Fruit fly (Drosophila melanogaster) whole organism, adult: ENCODE data around the gene AIMP2.
A peak's percentile ranks its signal among the peaks of the same experiment; 100 is the strongest.

Experiments
- CG1620 ChIP-seq: fragments of 200-800 bp; sonication (Bioruptor generic); optimal IDR thresholded peaks from 2 replicates; lab custom pipeline; 2016; ENCODE audit warnings: missing biosample characterization, missing genetic modification characterization
- CG33017 ChIP-seq: fragments of 200-800 bp; sonication (Bioruptor generic); optimal IDR thresholded peaks from 2 replicates; lab custom pipeline; 2018; ENCODE audit warnings: missing biosample characterization, mild to moderate bottlenecking, missing genetic modification characterization, moderate library complexity
- CG5204 ChIP-seq: fragments of 200-800 bp; sonication (Bioruptor generic); optimal IDR thresholded peaks from 2 replicates; lab custom pipeline; 2016; ENCODE audit warnings: missing biosample characterization, missing genetic modification characterization
- CG7045 ChIP-seq: fragments of 200-800 bp; sonication (Bioruptor generic); optimal IDR thresholded peaks from 2 replicates; lab custom pipeline; 2017; ENCODE audit warnings: missing biosample characterization, mild to moderate bottlenecking, missing genetic modification characterization
- Crg-1 ChIP-seq: fragments of 200-800 bp; sonication (Bioruptor generic); optimal IDR thresholded peaks from 2 replicates; lab custom pipeline; 2016; ENCODE audit warnings: missing biosample characterization, missing genetic modification characterization
- Hr96 ChIP-seq: fragments of 200-800 bp; sonication (Bioruptor generic); optimal IDR thresholded peaks from 2 replicates; lab custom pipeline; 2016; ENCODE audit warnings: missing biosample characterization, missing genetic modification characterization
- Mnt ChIP-seq: fragments of 200-800 bp; sonication (Bioruptor generic); optimal IDR thresholded peaks from 2 replicates; lab custom pipeline; 2016; ENCODE audit warnings: missing biosample characterization, mild to moderate bottlenecking, missing genetic modification characterization
- bab1 ChIP-seq: fragments of 200-800 bp; sonication (Bioruptor generic); optimal IDR thresholded peaks from 3 replicates; lab custom pipeline; 2019; ENCODE audit warnings: missing biosample characterization, mild to moderate bottlenecking, missing genetic modification characterization, moderate library complexity
- ovo ChIP-seq: fragments of 200-800 bp; sonication (Bioruptor generic); optimal IDR thresholded peaks from 2 replicates; lab custom pipeline; 2016; ENCODE audit warnings: missing biosample characterization, missing genetic modification characterization

- TF ChIP-seq ovo (GFP tag; lab: Kevin White, UChicago) (no peak), CG33017 (tag; lab: Kevin White, UChicago) (no peak), Mnt (GFP tag; lab: Kevin White, UChicago) (peak; percentile 6), bab1 (GFP tag; lab: Kevin White, UChicago) (peak; percentile 26), CG1620 (GFP tag; lab: Kevin White, UChicago) (no peak), CG5204 (GFP tag; lab: Kevin White, UChicago) (no peak), Hr96 (GFP tag; lab: Kevin White, UChicago) (peak; percentile 53), Crg-1 (GFP tag; lab: Kevin White, UChicago) (peak; percentile 48), CG7045 (GFP tag; lab: Kevin White, UChicago) (no peak)
Measured at dm6 chr3L:15565829-15566433, 17.5 kb upstream of the AIMP2 start, which contains the start of gene dop.
